Fruit fly (Drosophila melanogaster) whole organism, embryonic: ENCODE data around the gene CG12438.

Source experiments
- Abd-B ChIP-seq: fragments of 200-800 bp; sonication (Bioruptor generic); optimal IDR thresholded peaks from 2 replicates; lab custom pipeline; 2018; ENCODE audit warnings: missing biosample characterization, mild to moderate bottlenecking, missing genetic modification characterization, moderate library complexity
- Atf6 ChIP-seq: fragments of 200-800 bp; sonication (Bioruptor generic); IDR thresholded peaks from 2 replicates; pipeline ENCODE4 v1.3.6; 2022; ENCODE audit warnings: missing biosample characterization, missing genetic modification characterization
- B-H1 ChIP-seq: fragments of 200-800 bp; sonication (Bioruptor generic); IDR thresholded peaks from 3 replicates; pipeline ENCODE4 v1.3.6; 2022; ENCODE audit warnings: missing biosample characterization, missing genetic modification characterization
- Bdp1 ChIP-seq: fragments of 200-800 bp; sonication (Bioruptor generic); optimal IDR thresholded peaks from 3 replicates; lab custom pipeline; 2016; ENCODE audit warnings: missing biosample characterization, missing genetic modification characterization
- Bgb ChIP-seq: fragments of 200-800 bp; sonication (Bioruptor generic); IDR thresholded peaks from 2 replicates; pipeline ENCODE4 v1.3.6; 2022; ENCODE audit warnings: missing biosample characterization, missing genetic modification characterization; ENCODE audit not compliant: partially characterized antibody
- CG10321 ChIP-seq: fragments of 200-800 bp; sonication (Bioruptor generic); IDR thresholded peaks from 2 replicates; pipeline ENCODE4 v1.3.6; 2022; ENCODE audit warnings: missing biosample characterization, missing genetic modification characterization
- CG13424 ChIP-seq: fragments of 200-800 bp; sonication (Bioruptor generic); optimal IDR thresholded peaks from 2 replicates; lab custom pipeline; 2019; ENCODE audit warnings: missing biosample characterization, mild to moderate bottlenecking, missing genetic modification characterization, moderate library complexity
- CG15011 ChIP-seq: fragments of 200-800 bp; sonication (Bioruptor generic); optimal IDR thresholded peaks from 3 replicates; lab custom pipeline; 2018; ENCODE audit warnings: missing biosample characterization, mild to moderate bottlenecking, missing genetic modification characterization
- CG16813 ChIP-seq: fragments of 200-800 bp; sonication (Bioruptor generic); IDR thresholded peaks from 3 replicates; pipeline ENCODE4 v1.3.6; 2022; ENCODE audit warnings: missing biosample characterization, missing genetic modification characterization; ENCODE audit not compliant: partially characterized antibody
- CG17802 ChIP-seq: fragments of 200-800 bp; sonication (Bioruptor generic); optimal IDR thresholded peaks from 2 replicates; lab custom pipeline; 2018; ENCODE audit warnings: missing biosample characterization, mild to moderate bottlenecking, missing genetic modification characterization, moderate library complexity
- CG18476 ChIP-seq: fragments of 200-800 bp; sonication (Bioruptor generic); optimal IDR thresholded peaks from 2 replicates; lab custom pipeline; 2016; ENCODE audit warnings: missing biosample characterization, mild to moderate bottlenecking, missing genetic modification characterization
- CG30020 ChIP-seq: fragments of 200-800 bp; optimal IDR thresholded peaks from 2 replicates; lab custom pipeline; 2019; ENCODE audit warnings: missing biosample characterization, mild to moderate bottlenecking, missing genetic modification characterization, moderate library complexity
- CG3163 ChIP-seq: fragments of 200-800 bp; sonication (Bioruptor generic); optimal IDR thresholded peaks from 3 replicates; lab custom pipeline; 2016; ENCODE audit warnings: missing biosample characterization, missing genetic modification characterization
- CG4328 ChIP-seq: fragments of 200-800 bp; sonication (Bioruptor generic); optimal IDR thresholded peaks from 3 replicates; lab custom pipeline; 2017; ENCODE audit warnings: missing biosample characterization, missing genetic modification reagents, missing genetic modification characterization
- CG4730 ChIP-seq: fragments of 200-800 bp; sonication (Bioruptor generic); IDR thresholded peaks from 2 replicates; pipeline ENCODE4 v1.3.6; 2022; ENCODE audit warnings: missing biosample characterization, missing genetic modification characterization
- CG5180 ChIP-seq: fragments of 200-800 bp; sonication (Bioruptor generic); optimal IDR thresholded peaks from 3 replicates; lab custom pipeline; 2017; ENCODE audit warnings: missing biosample characterization, missing genetic modification characterization, mild to moderate bottlenecking, moderate library complexity, missing genetic modification reagents
- CG5953 ChIP-seq: fragments of 200-800 bp; sonication (Bioruptor generic); IDR thresholded peaks from 2 replicates; pipeline ENCODE4 v1.3.6; 2022; ENCODE audit warnings: missing biosample characterization, missing genetic modification characterization
- CG7271 ChIP-seq: fragments of 200-800 bp; sonication (Bioruptor generic); optimal IDR thresholded peaks from 2 replicates; lab custom pipeline; 2018; ENCODE audit warnings: missing biosample characterization, mild to moderate bottlenecking, missing genetic modification characterization, moderate library complexity
- CG7357 ChIP-seq: fragments of 200-800 bp; sonication (Bioruptor generic); IDR thresholded peaks from 3 replicates; pipeline ENCODE4 v1.3.6; 2022; ENCODE audit warnings: missing biosample characterization, missing genetic modification characterization
- CG8290 ChIP-seq, 3 experiments: fragments of 200-800 bp; sonication (Bioruptor generic); optimal IDR thresholded peaks; 2 replicates each; lab custom pipeline; 2016 to 2019; ENCODE audit warnings: missing biosample characterization in 3 of 3, missing genetic modification characterization in 3 of 3, mild to moderate bottlenecking in 2 of 3, moderate library complexity in 1 of 3
- CG8944 ChIP-seq: fragments of 200-800 bp; sonication (Bioruptor generic); optimal IDR thresholded peaks from 3 replicates; lab custom pipeline; 2016; ENCODE audit warnings: missing biosample characterization, missing genetic modification characterization
- Camta ChIP-seq: fragments of 200-800 bp; sonication (Bioruptor generic); optimal IDR thresholded peaks from 2 replicates; lab custom pipeline; 2016; ENCODE audit warnings: missing biosample characterization, missing genetic modification characterization
- Doc2 ChIP-seq: fragments of 200-800 bp; sonication (Bioruptor generic); IDR thresholded peaks from 2 replicates; pipeline ENCODE4 v1.3.6; 2022; ENCODE audit warnings: missing biosample characterization, missing genetic modification characterization
- HmgZ ChIP-seq: fragments of 200-800 bp; sonication (Bioruptor generic); optimal IDR thresholded peaks from 2 replicates; lab custom pipeline; 2018; ENCODE audit warnings: missing biosample characterization, mild to moderate bottlenecking, missing genetic modification characterization
- Hr78 ChIP-seq, 2 experiments: fragments of 200-800 bp in 1 of 2; fragments of >200 bp in 1 of 2; sonication (Bioruptor generic) in 1 of 2; optimal IDR thresholded peaks; 2 replicates each; lab custom pipeline; 2017 to 2019; ENCODE audit warnings: missing biosample characterization in 2 of 2, missing genetic modification characterization in 2 of 2, mild to moderate bottlenecking in 1 of 2, moderate library complexity in 1 of 2
- MBD-R2 ChIP-seq: fragments of 200-800 bp; sonication (Bioruptor generic); IDR thresholded peaks from 2 replicates; pipeline ENCODE4 v1.3.6; 2022; ENCODE audit warnings: missing biosample characterization, missing genetic modification characterization
- MESR4 ChIP-seq: fragments of 200-800 bp; sonication (Bioruptor generic); optimal IDR thresholded peaks from 2 replicates; lab custom pipeline; 2018; ENCODE audit warnings: missing biosample characterization, mild to moderate bottlenecking, missing genetic modification characterization, moderate library complexity
- NFAT ChIP-seq: fragments of 200-800 bp; sonication (Bioruptor generic); IDR thresholded peaks from 2 replicates; pipeline ENCODE4 v1.3.6; 2022; ENCODE audit warnings: missing biosample characterization, missing genetic modification characterization
- NK7.1 ChIP-seq: fragments of 200-800 bp; sonication (Bioruptor generic); optimal IDR thresholded peaks from 3 replicates; lab custom pipeline; 2016; ENCODE audit warnings: missing biosample characterization, missing genetic modification characterization
- Xrp1 ChIP-seq: fragments of 200-800 bp; sonication (Bioruptor generic); IDR thresholded peaks from 2 replicates; pipeline ENCODE4 v1.3.6; 2022; ENCODE audit warnings: missing biosample characterization, missing genetic modification characterization
- ci ChIP-seq: fragments of 200-800 bp; sonication (Bioruptor generic); IDR thresholded peaks from 3 replicates; pipeline ENCODE4 v1.3.6; 2022; ENCODE audit warnings: missing biosample characterization, missing genetic modification characterization
- croc ChIP-seq: fragments of 200-800 bp; sonication (Bioruptor generic); conservative IDR thresholded peaks from 3 replicates; pipeline ENCODE4 v1.3.6; 2022; ENCODE audit warnings: missing biosample characterization, missing genetic modification characterization
- dm ChIP-seq: fragments of 200-800 bp; sonication (Bioruptor generic); optimal IDR thresholded peaks from 3 replicates; lab custom pipeline; 2016; ENCODE audit warnings: missing biosample characterization, missing genetic modification characterization
- en ChIP-seq: fragments of 200-800 bp; sonication (Bioruptor generic); optimal IDR thresholded peaks from 2 replicates; lab custom pipeline; 2016; ENCODE audit warnings: missing biosample characterization, missing genetic modification characterization
- hbn ChIP-seq: fragments of 200-800 bp; sonication (Bioruptor generic); IDR thresholded peaks from 2 replicates; pipeline ENCODE4 v1.3.6; 2022; ENCODE audit warnings: missing biosample characterization, missing genetic modification characterization; ENCODE audit not compliant: partially characterized antibody
- her ChIP-seq: fragments of 200-800 bp; sonication (Bioruptor generic); optimal IDR thresholded peaks from 2 replicates; lab custom pipeline; 2016; ENCODE audit warnings: missing biosample characterization, missing genetic modification characterization
- insv ChIP-seq, 2 experiments: fragments of 200-800 bp; sonication (Bioruptor generic); optimal IDR thresholded peaks; 3 replicates each; lab custom pipeline; 2016 to 2018; ENCODE audit warnings: missing biosample characterization in 2 of 2, missing genetic modification characterization in 2 of 2
- jumu ChIP-seq: fragments of 200-800 bp; sonication (Bioruptor generic); optimal IDR thresholded peaks from 3 replicates; lab custom pipeline; 2016; ENCODE audit warnings: missing biosample characterization, missing genetic modification characterization
- klu ChIP-seq: fragments of 200-800 bp; sonication (Bioruptor generic); IDR thresholded peaks from 2 replicates; pipeline ENCODE4 v1.3.6; 2022; ENCODE audit warnings: missing biosample characterization, missing genetic modification characterization
- phol ChIP-seq: fragments of 200-800 bp; sonication (Bioruptor generic); optimal IDR thresholded peaks from 3 replicates; lab custom pipeline; 2018; ENCODE audit warnings: missing biosample characterization, mild to moderate bottlenecking, missing genetic modification characterization, moderate library complexity
- repo ChIP-seq: fragments of 200-800 bp; sonication (Bioruptor generic); optimal IDR thresholded peaks from 2 replicates; lab custom pipeline; 2016; ENCODE audit warnings: missing biosample characterization, missing genetic modification characterization
- salm ChIP-seq: fragments of 200-800 bp; sonication (Bioruptor generic); optimal IDR thresholded peaks from 2 replicates; lab custom pipeline; 2018; ENCODE audit warnings: missing biosample characterization, mild to moderate bottlenecking, missing genetic modification characterization
- sim ChIP-seq: fragments of 200-800 bp; sonication (Bioruptor generic); IDR thresholded peaks from 2 replicates; pipeline ENCODE4 v1.3.6; 2022; ENCODE audit warnings: missing biosample characterization, missing genetic modification characterization
- slbo ChIP-seq: fragments of 200-800 bp; sonication (Bioruptor generic); IDR thresholded peaks from 2 replicates; pipeline ENCODE4 v1.3.6; 2022; ENCODE audit warnings: missing biosample characterization, missing genetic modification characterization
- slp2 ChIP-seq: fragments of 200-800 bp; sonication (Bioruptor generic); optimal IDR thresholded peaks from 2 replicates; lab custom pipeline; 2016; ENCODE audit warnings: missing biosample characterization, missing genetic modification characterization
- tap ChIP-seq: fragments of 200-800 bp; optimal IDR thresholded peaks from 3 replicates; lab custom pipeline; 2019; ENCODE audit warnings: missing biosample characterization, mild to moderate bottlenecking, missing genetic modification characterization, moderate library complexity
- tio ChIP-seq: fragments of 200-800 bp; sonication (Bioruptor generic); optimal IDR thresholded peaks from 2 replicates; lab custom pipeline; 2017; ENCODE audit warnings: missing biosample characterization, missing genetic modification characterization, inconsistent platforms
- tna ChIP-seq: fragments of 200-800 bp; sonication (Bioruptor generic); IDR thresholded peaks from 2 replicates; pipeline ENCODE4 v1.3.6; 2022; ENCODE audit warnings: missing biosample characterization, missing genetic modification characterization; ENCODE audit not compliant: partially characterized antibody
- trh ChIP-seq: fragments of 200-800 bp; sonication (Bioruptor generic); optimal IDR thresholded peaks from 2 replicates; lab custom pipeline; 2016; ENCODE audit warnings: missing biosample characterization, missing genetic modification characterization
- vfl ChIP-seq: fragments of 200-800 bp; sonication (Bioruptor generic); optimal IDR thresholded peaks from 2 replicates; lab custom pipeline; 2016; ENCODE audit warnings: missing biosample characterization, missing genetic modification characterization
- vnd ChIP-seq: fragments of 200-800 bp; sonication (Bioruptor generic); IDR thresholded peaks from 3 replicates; pipeline ENCODE4 v1.3.6; 2022; ENCODE audit warnings: missing biosample characterization, missing genetic modification characterization; ENCODE audit not compliant: partially characterized antibody

The CG12438 gene

dm6 chr2L:8738253-8738665 lies 13.8 kb upstream of the CG12438 start (continued):
- peak; percentile 64 for TF ChIP-seq Atf6
- TF ChIP-seq slbo (GFP tag; lab: Robert Waterston, UW), result peak; percentile 73
- TF ChIP-seq CG15011 (GFP tag; lab: Kevin White, UChicago), result peak; percentile 9
- 0 out of 3 replicates have a peak, but pooled peaks have one; percentile 26 for TF ChIP-seq CG7357 (GFP tag; lab: Robert Waterston, UW)
- TF ChIP-seq CG13424, result peak; percentile 33
- no peak for TF ChIP-seq CG4328 (GFP tag; lab: Kevin White, UChicago)
- peak; percentile 22 for TF ChIP-seq phol
- no peak for TF ChIP-seq dm
- TF ChIP-seq CG5180 (GFP tag; lab: Kevin White, UChicago), result no peak
- TF ChIP-seq NK7.1, result no peak
- no peak for TF ChIP-seq en (GFP tag; lab: Kevin White, UChicago)
- peak; percentile 12; the same call in 1 of the 3 replicates for TF ChIP-seq B-H1 (GFP tag; lab: Robert Waterston, UW)
- no peak for TF ChIP-seq CG18476 (GFP tag; lab: Kevin White, UChicago)
- TF ChIP-seq CG5953 (GFP tag; lab: Robert Waterston, UW), result no peak
- TF ChIP-seq hbn (GFP tag; lab: Robert Waterston, UW), result no peak
- no peak for TF ChIP-seq CG30020 (tag; lab: Kevin White, UChicago)
- peak; percentile 51 for TF ChIP-seq tap (tag; lab: Kevin White, UChicago)
- TF ChIP-seq HmgZ, result peak; percentile 71
- TF ChIP-seq Bdp1 (GFP tag; lab: Kevin White, UChicago), result no peak
- TF ChIP-seq croc (GFP tag; lab: Robert Waterston, UW), result no peak
- TF ChIP-seq CG17802 (tag; lab: Kevin White, UChicago), result no peak
- TF ChIP-seq her, result no peak
- TF ChIP-seq MBD-R2 (GFP tag; lab: Robert Waterston, UW), result no peak
- TF ChIP-seq vfl (GFP tag; lab: Kevin White, UChicago), result no peak
- TF ChIP-seq jumu (GFP tag; lab: Kevin White, UChicago), result no peak
- TF ChIP-seq Bgb (GFP tag; lab: Robert Waterston, UW), result no peak
- TF ChIP-seq salm (tag; lab: Kevin White, UChicago), result peak; percentile 36
- no peak for TF ChIP-seq MESR4 (GFP tag; lab: Kevin White, UChicago)
- TF ChIP-seq Camta (GFP tag; lab: Kevin White, UChicago), result no peak
- no peak for TF ChIP-seq klu (GFP tag; lab: Robert Waterston, UW)
- no peak for TF ChIP-seq CG8944
- TF ChIP-seq CG4730 (GFP tag; lab: Robert Waterston, UW), result 0 out of 2 replicates have a peak, but pooled peaks have one; percentile 33
- no peak for TF ChIP-seq trh
- no peak for TF ChIP-seq CG7271 (tag; lab: Kevin White, UChicago)
- TF ChIP-seq Doc2 (GFP tag; lab: Robert Waterston, UW), result no peak
- TF ChIP-seq CG3163 (GFP tag; lab: Kevin White, UChicago), result peak; percentile 26
- TF ChIP-seq sim (GFP tag; lab: Robert Waterston, UW), result no peak
- TF ChIP-seq CG8290 (GFP tag; optimal IDR thresholded peaks at IDR 0.05; lab: Kevin White, UChicago), result no peak
- peak in 1 of 2 experiments; percentile 39 for TF ChIP-seq CG8290 (tag; optimal IDR thresholded peaks at IDR 0.05; lab: Kevin White, UChicago)
- TF ChIP-seq ci, result peak; percentile 80
- peak; percentile 48; the same call in 1 of the 2 replicates for TF ChIP-seq Xrp1 (GFP tag; lab: Robert Waterston, UW)
- no peak for TF ChIP-seq CG10321
- TF ChIP-seq repo (GFP tag; lab: Kevin White, UChicago), result no peak
- TF ChIP-seq CG16813 (GFP tag; lab: Robert Waterston, UW), result no peak
- TF ChIP-seq NFAT (GFP tag; lab: Robert Waterston, UW), result peak; percentile 60; the same call in 1 of the 2 replicates
- TF ChIP-seq tio (GFP tag; lab: Kevin White, UChicago), result no peak
- TF ChIP-seq insv (GFP tag; optimal IDR thresholded peaks at IDR 0.05; lab: Kevin White, UChicago), result no peak
- TF ChIP-seq tna (GFP tag; lab: Robert Waterston, UW), result peak; percentile 28; the same call in 1 of the 2 replicates
- TF ChIP-seq Abd-B (GFP tag; lab: Kevin White, UChicago), result no peak
- TF ChIP-seq vnd (GFP tag; lab: Robert Waterston, UW), result no peak
- TF ChIP-seq Hr78 (GFP tag; optimal IDR thresholded peaks at IDR 0.05; lab: Kevin White, UChicago), result no peak
- TF ChIP-seq slp2 (GFP tag; lab: Kevin White, UChicago), result no peak
